Worm (Caenorhabditis elegans) whole organism, L4 larva: ENCODE data around the gene eif-2D.

Source experiments
- Y48G9A.11 ChIP-seq: fragments of 200-800 bp; sonication (Bioruptor generic); IDR thresholded peaks from 2 replicates; pipeline ENCODE4 v1.3.6; 2022; ENCODE audit warnings: missing genetic modification reagents, missing genetic modification characterization, missing compliant biosample characterization
- ZK337.2 ChIP-seq: fragments of 200-800 bp; sonication (Bioruptor generic); IDR thresholded peaks from 2 replicates; pipeline ENCODE4 v1.3.6; 2022; ENCODE audit warnings: missing genetic modification reagents, missing genetic modification characterization, missing compliant biosample characterization
- ZK546.5 ChIP-seq, 2 experiments: sonication (generic microtip); optimal IDR thresholded peaks; 2 replicates each; lab custom pipeline; 2017; ENCODE audit warnings: missing biosample characterization in 2 of 2, missing genetic modification characterization in 2 of 2
- aha-1 ChIP-seq: fragments of 150-350 bp; peaks from one replicate; lab custom pipeline; 2014; ENCODE audit warnings: missing biosample characterization, missing genetic modification characterization
- ama-1 ChIP-seq: fragments of 150-350 bp; optimal IDR thresholded peaks from 2 replicates; lab custom pipeline; 2014; ENCODE audit warnings: inconsistent platforms, mixed read lengths
- attf-4 ChIP-seq: sonication (generic microtip); optimal IDR thresholded peaks from 3 replicates; lab custom pipeline; 2017; ENCODE audit warnings: missing biosample characterization, missing genetic modification characterization
- ceh-28 ChIP-seq: fragments of 150-350 bp; optimal IDR thresholded peaks from 2 replicates; lab custom pipeline; 2014; ENCODE audit warnings: missing biosample characterization, missing genetic modification reagents, missing genetic modification characterization
- ceh-32 ChIP-seq: sonication (generic microtip); optimal IDR thresholded peaks from 2 replicates; lab custom pipeline; 2016; ENCODE audit warnings: mild to moderate bottlenecking, missing genetic modification characterization, missing compliant biosample characterization; ENCODE audit not compliant: poor library complexity
- ceh-44 ChIP-seq: fragments of 200-800 bp; sonication (Bioruptor generic); IDR thresholded peaks from 2 replicates; pipeline ENCODE4 v1.3.6; 2022; ENCODE audit warnings: missing genetic modification reagents, missing genetic modification characterization, missing compliant biosample characterization
- ceh-62 ChIP-seq: sonication (generic microtip); optimal IDR thresholded peaks from 2 replicates; lab custom pipeline; 2017; ENCODE audit warnings: missing biosample characterization, missing genetic modification characterization
- ces-1 ChIP-seq: fragments of 150-350 bp; sonication (generic microtip); optimal IDR thresholded peaks from 4 replicates; lab custom pipeline; 2014; ENCODE audit warnings: missing biosample characterization, missing genetic modification reagents, missing genetic modification characterization
- ctbp-1 ChIP-seq: fragments of 200-800 bp; sonication (Bioruptor generic); IDR thresholded peaks from 2 replicates; pipeline ENCODE4 v1.3.6; 2022; ENCODE audit warnings: missing genetic modification reagents, missing genetic modification characterization, missing compliant biosample characterization
- daf-12 ChIP-seq: fragments of 150-350 bp; optimal IDR thresholded peaks from 2 replicates; lab custom pipeline; 2014; ENCODE audit warnings: missing biosample characterization, missing genetic modification reagents, missing genetic modification characterization
- daf-19 ChIP-seq: fragments of 200-800 bp; sonication (Bioruptor generic); conservative IDR thresholded peaks from 2 replicates; pipeline ENCODE4 v1.3.6; 2022; ENCODE audit warnings: missing genetic modification characterization, missing compliant biosample characterization
- duxl-1 ChIP-seq: sonication (generic microtip); optimal IDR thresholded peaks from 2 replicates; lab custom pipeline; 2016; ENCODE audit warnings: mild to moderate bottlenecking, missing genetic modification characterization, moderate library complexity, missing compliant biosample characterization; ENCODE audit not compliant: poor library complexity
- dve-1 ChIP-seq: sonication (generic microtip); optimal IDR thresholded peaks from 2 replicates; lab custom pipeline; 2017; ENCODE audit warnings: antibody characterized with exemption, mild to moderate bottlenecking, missing genetic modification characterization, missing compliant biosample characterization; ENCODE audit not compliant: insufficient read depth
- egl-27 ChIP-seq: sonication (generic microtip); optimal IDR thresholded peaks from 3 replicates; lab custom pipeline; 2017; ENCODE audit warnings: missing biosample characterization, missing genetic modification reagents, missing genetic modification characterization
- fkh-10 ChIP-seq: fragments of 150-350 bp; optimal IDR thresholded peaks from 2 replicates; lab custom pipeline; 2014; ENCODE audit warnings: missing biosample characterization, missing genetic modification reagents, missing genetic modification characterization
- gei-8 ChIP-seq: fragments of 200-800 bp; sonication (Bioruptor generic); optimal IDR thresholded peaks from 2 replicates; lab custom pipeline; 2018; ENCODE audit warnings: mild to moderate bottlenecking, missing genetic modification characterization, missing compliant biosample characterization
- hlh-11 ChIP-seq: fragments of 200-800 bp; sonication (Bioruptor generic); optimal IDR thresholded peaks from 2 replicates; lab custom pipeline; 2018; ENCODE audit warnings: mild to moderate bottlenecking, missing genetic modification characterization, missing compliant biosample characterization
- jun-1 ChIP-seq: fragments of 150-350 bp; optimal IDR thresholded peaks from 2 replicates; lab custom pipeline; 2014; ENCODE audit warnings: missing biosample characterization, missing genetic modification reagents, missing genetic modification characterization
- lin-1 ChIP-seq: fragments of 200-800 bp; sonication (Bioruptor generic); IDR thresholded peaks from 2 replicates; pipeline ENCODE4 v1.3.6; 2022; ENCODE audit warnings: missing genetic modification reagents, missing genetic modification characterization, missing compliant biosample characterization
- lin-13 ChIP-seq: fragments of 150-350 bp; optimal IDR thresholded peaks from 2 replicates; lab custom pipeline; 2014; ENCODE audit warnings: missing biosample characterization, missing genetic modification reagents, missing genetic modification characterization
- lin-15B ChIP-seq: fragments of 150-350 bp; sonication (generic microtip); optimal IDR thresholded peaks from 3 replicates; lab custom pipeline; 2014; ENCODE audit warnings: missing biosample characterization, missing genetic modification characterization
- lin-29 ChIP-seq: fragments of 200-800 bp; sonication (Bioruptor generic); IDR thresholded peaks from 2 replicates; pipeline ENCODE4 v1.3.6; 2022; ENCODE audit warnings: missing genetic modification reagents, missing genetic modification characterization, missing compliant biosample characterization
- lin-39 ChIP-seq: fragments of 150-350 bp; optimal IDR thresholded peaks from 2 replicates; lab custom pipeline; 2014; ENCODE audit warnings: missing biosample characterization, missing genetic modification reagents, missing genetic modification characterization
- lir-3 ChIP-seq: sonication (generic microtip); optimal IDR thresholded peaks from 2 replicates; lab custom pipeline; 2016; ENCODE audit warnings: mild to moderate bottlenecking, missing genetic modification characterization, missing compliant biosample characterization
- lsy-2 ChIP-seq, 2 experiments: fragments of 150-350 bp in 1 of 2; sonication (generic microtip) in 1 of 2; optimal IDR thresholded peaks; 2 replicates each; lab custom pipeline; 2014 to 2017; ENCODE audit warnings: missing biosample characterization in 2 of 2, missing genetic modification characterization in 2 of 2
- madf-9 ChIP-seq: fragments of 200-800 bp; sonication (Bioruptor generic); conservative IDR thresholded peaks from 2 replicates; pipeline ENCODE4 v1.3.6; 2022; ENCODE audit warnings: missing genetic modification reagents, missing genetic modification characterization, missing compliant biosample characterization
- mes-2 ChIP-seq: sonication (generic microtip); optimal IDR thresholded peaks from 2 replicates; lab custom pipeline; 2016; ENCODE audit warnings: missing genotype, mild to moderate bottlenecking, missing genetic modification characterization, missing compliant biosample characterization; ENCODE audit not compliant: poor library complexity, severe bottlenecking
- mxl-3 ChIP-seq: fragments of 200-800 bp; sonication (Bioruptor generic); optimal IDR thresholded peaks from 2 replicates; lab custom pipeline; 2018; ENCODE audit warnings: mild to moderate bottlenecking, missing genetic modification characterization, missing compliant biosample characterization
- nhr-10 ChIP-seq: fragments of 150-350 bp; optimal IDR thresholded peaks from 2 replicates; lab custom pipeline; 2014; ENCODE audit warnings: missing biosample characterization, missing genetic modification characterization
- nhr-102 ChIP-seq: sonication (generic microtip); optimal IDR thresholded peaks from 2 replicates; lab custom pipeline; 2016; ENCODE audit warnings: mild to moderate bottlenecking, missing genetic modification characterization, moderate library complexity, missing compliant biosample characterization
- nhr-11 ChIP-seq: fragments of 150-350 bp; optimal IDR thresholded peaks from 2 replicates; lab custom pipeline; 2014; ENCODE audit warnings: missing biosample characterization, missing genetic modification characterization
- nhr-111 ChIP-seq: fragments of 200-800 bp; sonication (Bioruptor generic); optimal IDR thresholded peaks from 2 replicates; lab custom pipeline; 2018; ENCODE audit warnings: mild to moderate bottlenecking, missing genetic modification characterization, missing compliant biosample characterization
- nhr-6 ChIP-seq: fragments of 150-350 bp; optimal IDR thresholded peaks from 2 replicates; lab custom pipeline; 2014; ENCODE audit warnings: missing biosample characterization, missing genetic modification characterization
- nhr-76 ChIP-seq: fragments of 150-350 bp; optimal IDR thresholded peaks from 2 replicates; lab custom pipeline; 2014; ENCODE audit warnings: missing biosample characterization, missing genetic modification characterization
- nhr-77 ChIP-seq: fragments of 150-350 bp; optimal IDR thresholded peaks from 2 replicates; lab custom pipeline; 2014; ENCODE audit warnings: missing biosample characterization, missing genetic modification characterization
- pha-4 ChIP-seq, 2 experiments: fragments of 150-350 bp in 1 of 2; fragments of 200-800 bp in 1 of 2; sonication (Bioruptor generic) in 1 of 2; IDR thresholded peaks in 1 of 2; optimal IDR thresholded peaks in 1 of 2; 2 replicates each; pipeline versions ENCODE4 v1.3.6 to Lab custom; 2014 to 2022; ENCODE audit warnings: missing genetic modification characterization in 2 of 2, missing genetic modification reagents in 2 of 2, missing biosample characterization in 1 of 2, missing compliant biosample characterization in 1 of 2
- php-3 ChIP-seq: fragments of 200-800 bp; sonication (Bioruptor generic); IDR thresholded peaks from 2 replicates; pipeline ENCODE4 v1.3.6; 2022; ENCODE audit warnings: missing genetic modification reagents, missing genetic modification characterization, missing compliant biosample characterization
- sdz-12 ChIP-seq: fragments of 200-800 bp; sonication (Bioruptor generic); optimal IDR thresholded peaks from 2 replicates; lab custom pipeline; 2018; ENCODE audit warnings: mild to moderate bottlenecking, missing genetic modification characterization, missing compliant biosample characterization
- set-16 ChIP-seq: fragments of 200-800 bp; sonication (Bioruptor generic); IDR thresholded peaks from 2 replicates; pipeline ENCODE4 v1.3.6; 2022; ENCODE audit warnings: missing genetic modification reagents, missing genetic modification characterization, missing compliant biosample characterization
- skn-1 ChIP-seq: fragments of 150-350 bp; optimal IDR thresholded peaks from 2 replicates; lab custom pipeline; 2014; ENCODE audit warnings: missing biosample characterization, missing genetic modification characterization
- spr-1 ChIP-seq: sonication (generic microtip); optimal IDR thresholded peaks from 2 replicates; lab custom pipeline; 2016; ENCODE audit warnings: mild to moderate bottlenecking, missing genetic modification characterization, missing compliant biosample characterization
- spr-3 ChIP-seq: fragments of 200-800 bp; sonication (Bioruptor generic); optimal IDR thresholded peaks from 2 replicates; lab custom pipeline; 2018; ENCODE audit warnings: mild to moderate bottlenecking, missing genetic modification characterization, missing compliant biosample characterization
- tag-97 ChIP-seq: fragments of 200-800 bp; sonication (Bioruptor generic); IDR thresholded peaks from 2 replicates; pipeline ENCODE4 v1.3.6; 2022; ENCODE audit warnings: missing genetic modification characterization, missing compliant biosample characterization
- tra-1 ChIP-seq: fragments of 200-800 bp; sonication (Bioruptor generic); IDR thresholded peaks from 2 replicates; pipeline ENCODE4 v1.3.6; 2022; ENCODE audit warnings: missing genetic modification reagents, missing genetic modification characterization, missing compliant biosample characterization
- unc-130 ChIP-seq: sonication (generic microtip); optimal IDR thresholded peaks from 2 replicates; lab custom pipeline; 2016; ENCODE audit warnings: missing genetic modification reagents, missing genetic modification characterization, missing compliant biosample characterization
- unc-62 ChIP-seq, 3 experiments: fragments of 150-350 bp in 1 of 3; sonication (generic microtip); optimal IDR thresholded peaks in 2 of 3; peaks in 1 of 3; 1 replicate in 1 of 3; 2 replicates in 2 of 3; lab custom pipeline; 2014 to 2017; ENCODE audit warnings: missing biosample characterization in 3 of 3, missing genetic modification characterization in 3 of 3, missing genetic modification reagents in 3 of 3, missing genotype in 1 of 3
- zip-11 ChIP-seq: fragments of 200-800 bp; sonication (Bioruptor generic); IDR thresholded peaks from 2 replicates; pipeline ENCODE4 v1.3.6; 2022; ENCODE audit warnings: missing genetic modification characterization, missing compliant biosample characterization
- zip-2 ChIP-seq: fragments of 150-350 bp; optimal IDR thresholded peaks from 2 replicates; lab custom pipeline; 2014; ENCODE audit warnings: missing biosample characterization, missing genetic modification characterization
- ztf-7 ChIP-seq: fragments of 150-350 bp; optimal IDR thresholded peaks from 2 replicates; lab custom pipeline; 2014; ENCODE audit warnings: missing biosample characterization, missing genetic modification characterization

eif-2D gene

DNA sequence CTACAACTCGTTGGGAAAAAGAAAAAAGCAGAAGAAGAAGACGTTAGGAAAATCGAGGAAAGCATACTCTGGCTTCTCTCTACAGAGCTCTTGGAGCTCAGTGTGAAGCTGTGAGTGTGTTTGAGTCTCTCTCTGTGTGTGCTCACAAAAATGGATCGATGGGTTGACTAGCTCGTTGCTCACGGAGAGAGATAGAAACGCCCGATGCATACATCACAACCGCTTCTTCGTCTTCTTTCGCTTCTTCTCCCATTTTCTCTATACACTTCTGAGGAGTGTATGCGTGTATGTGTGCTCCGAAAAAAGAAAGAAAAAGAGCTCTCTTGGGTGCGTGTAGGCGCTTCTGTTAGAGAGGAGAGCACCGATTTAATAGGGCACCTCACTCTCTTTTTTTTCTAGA lies 33.6 kb downstream of the eif-2D start (continued):
- TF ChIP-seq set-16 (no peak), nhr-10 (tag; lab: Kevin White, UChicago) (no peak), nhr-6 (tag; lab: Kevin White, UChicago) (no peak), nhr-111 (GFP tag; lab: Kevin White, UChicago) (no peak), ztf-7 (tag; lab: Kevin White, UChicago) (no peak), lsy-2 (tag; optimal IDR thresholded peaks at IDR 0.05; lab: Kevin White, UChicago) (peak; percentile 70 to 71), dve-1 (tag; lab: Kevin White, UChicago) (no peak), lin-13 (GFP tag; lab: Kevin White, UChicago) (no peak), nhr-11 (tag; lab: Kevin White, UChicago) (peak; percentile 57), nhr-102 (no peak), ZK337.2 (no peak), lir-3 (no peak), duxl-1 (no peak), daf-12 (tag; lab: Kevin White, UChicago) (no peak), lin-15B (tag; lab: Kevin White, UChicago) (no peak), fkh-10 (peak; percentile 84), aha-1 (tag; lab: Kevin White, UChicago) (peak; percentile 75), nhr-76 (tag; lab: Kevin White, UChicago) (no peak), attf-4 (tag; lab: Kevin White, UChicago) (no peak), spr-3 (GFP tag; lab: Kevin White, UChicago) (no peak), sdz-12 (GFP tag; lab: Kevin White, UChicago) (no peak), ceh-62 (no peak), ctbp-1 (peak; percentile 73), daf-19 (peak; percentile 56; the same call in 1 of the 2 replicates), ceh-32 (no peak), tra-1 (GFP tag; lab: Robert Waterston, UW) (no peak), ces-1 (peak; percentile 67), mxl-3 (GFP tag; lab: Kevin White, UChicago) (no peak), gei-8 (no peak), ZK546.5 (tag; optimal IDR thresholded peaks at IDR 0.05; lab: Kevin White, UChicago) (no peak), ceh-44 (no peak), ama-1 (no peak), skn-1 (tag; lab: Kevin White, UChicago) (no peak), unc-130 (GFP tag; lab: Kevin White, UChicago) (no peak), madf-9 (GFP tag; lab: Robert Waterston, UW) (no peak), Y48G9A.11 (GFP tag; lab: Robert Waterston, UW) (no peak), jun-1 (tag; lab: Kevin White, UChicago) (no peak), zip-2 (tag; lab: Kevin White, UChicago) (no peak), mes-2 (no peak), ceh-28 (tag; lab: Kevin White, UChicago) (peak; percentile 61), php-3 (GFP tag; lab: Robert Waterston, UW) (no peak), lin-29 (GFP tag; lab: Robert Waterston, UW) (no peak), egl-27 (tag; lab: Kevin White, UChicago) (no peak), lin-1 (GFP tag; lab: Robert Waterston, UW) (no peak), nhr-77 (tag; lab: Kevin White, UChicago) (no peak), lin-39 (no peak), pha-4 (GFP tag; IDR thresholded peaks at IDR 0.05; lab: Robert Waterston, UW) (no peak), pha-4 (tag; optimal IDR thresholded peaks at IDR 0.05; lab: Kevin White, UChicago) (no peak), hlh-11 (tag; lab: Kevin White, UChicago) (no peak), zip-11 (GFP tag; lab: Robert Waterston, UW) (no peak), spr-1 (no peak), tag-97 (no peak), unc-62 (GFP tag; optimal IDR thresholded peaks at IDR 0.05 in 1 of 2; lab: Kevin White, UChicago) (peak in 1 of 2 experiments; percentile 75), unc-62 (tag; optimal IDR thresholded peaks at IDR 0.05; lab: Kevin White, UChicago) (no peak)
